Worm (Caenorhabditis elegans) whole organism, early embryonic: Measurements from ENCODE around the gene K03B8.8.

Experiments used
- F13C5.2 ChIP-seq: sonication (generic microtip); optimal IDR thresholded peaks from 2 replicates; lab custom pipeline; 2017; ENCODE audit warnings: mild to moderate bottlenecking, missing genetic modification characterization, inconsistent platforms, missing compliant biosample characterization
- ceh-36 ChIP-seq: sonication (generic microtip); optimal IDR thresholded peaks from 2 replicates; lab custom pipeline; 2016; ENCODE audit warnings: missing genetic modification characterization, inconsistent platforms, missing compliant biosample characterization
- flt-1 ChIP-seq: fragments of 200-800 bp; sonication (Bioruptor generic); IDR thresholded peaks from 2 replicates; pipeline ENCODE4 v1.3.6; 2022; ENCODE audit warnings: missing genetic modification characterization, missing compliant biosample characterization
- hmg-4 ChIP-seq: fragments of 200-800 bp; sonication (Bioruptor generic); optimal IDR thresholded peaks from 2 replicates; lab custom pipeline; 2018; ENCODE audit warnings: mild to moderate bottlenecking, missing genetic modification characterization, missing compliant biosample characterization
- pes-1 ChIP-seq: fragments of 200-800 bp; sonication (Bioruptor generic); IDR thresholded peaks from 2 replicates; pipeline ENCODE4 v1.3.6; 2022; ENCODE audit warnings: missing genetic modification reagents, missing genetic modification characterization, missing compliant biosample characterization
- tbx-37 ChIP-seq: fragments of 200-800 bp; sonication (Bioruptor generic); conservative IDR thresholded peaks from 2 replicates; pipeline ENCODE4 v1.3.6; 2022; ENCODE audit warnings: missing genetic modification reagents, missing genetic modification characterization, missing compliant biosample characterization
- tra-4 ChIP-seq: sonication (generic microtip); optimal IDR thresholded peaks from 2 replicates; lab custom pipeline; 2017; ENCODE audit warnings: missing genetic modification characterization, missing compliant biosample characterization

DNA sequence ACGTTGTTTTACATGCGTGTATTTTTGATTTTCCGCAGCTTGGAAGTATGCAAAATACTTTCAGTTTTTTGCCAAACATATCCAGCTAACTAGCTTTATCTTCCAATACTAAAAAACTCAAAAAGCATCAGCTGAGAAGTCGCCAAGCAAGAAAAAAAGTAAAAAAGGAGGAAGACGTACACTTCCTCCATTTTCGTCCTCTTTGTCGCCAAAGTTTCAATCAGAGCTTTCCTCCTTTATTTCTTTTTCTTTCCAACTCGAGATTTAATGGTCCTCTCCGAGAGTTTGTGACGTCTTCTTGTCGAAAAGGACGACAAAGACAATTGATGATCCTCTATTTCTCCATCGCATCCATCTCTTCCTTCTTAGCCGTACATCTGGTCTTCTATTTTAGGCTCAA is 30.2 kb downstream of the K03B8.8 start:
- TF ChIP-seq F13C5.2 (tag; lab: Kevin White, UChicago) (no peak), flt-1 (GFP tag; lab: Robert Waterston, UW) (no peak), pes-1 (GFP tag; lab: Robert Waterston, UW) (no peak), ceh-36 (tag; lab: Kevin White, UChicago) (no peak), tra-4 (no peak), hmg-4 (no peak), tbx-37 (no peak)
